Fruit fly (Drosophila melanogaster): ENCODE results near the gene Als2.

The Als2 gene

DNA sequence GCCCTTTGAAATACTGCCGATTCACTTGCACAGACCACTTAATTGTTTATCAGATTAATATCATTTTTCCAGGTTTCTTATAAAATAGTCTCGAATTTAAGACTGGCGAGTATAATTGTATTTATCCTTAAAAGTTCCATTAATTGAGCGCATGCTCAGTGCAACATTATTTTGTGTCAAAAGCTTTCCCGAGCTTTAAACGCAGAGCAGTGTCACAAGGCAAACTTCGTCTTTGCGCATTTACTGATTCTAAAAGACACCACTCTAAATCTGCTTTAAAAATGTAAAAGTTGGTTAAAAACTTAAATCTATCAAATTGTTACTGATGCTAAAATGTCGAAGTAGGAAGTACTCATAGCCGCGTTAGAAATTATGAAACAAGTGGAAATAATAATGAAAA is 54.0 kb downstream of the Als2 start, which contains the start of the genes CG7166 and Alg11:
Gene CG7166 (minus strand): TSS at position 101 of the 400 bp plus-strand sequence.
Gene Alg11 (plus strand): TSS at position 260 of the 400 bp plus-strand sequence.
- TF ChIP-seq CG1620 (GFP tag; optimal IDR thresholded peaks at IDR 0.05) (no peak), kay (GFP tag; ENCODE audit: borderline replicate concordance) (no peak), tj (GFP tag; optimal IDR thresholded peaks at IDR 0.05) (no peak), Hr96 (GFP tag; optimal IDR thresholded peaks at IDR 0.05) (no peak)

Measured in whole organism, adult.